Fruit fly (Drosophila melanogaster) whole organism, prepupa: ENCODE measurements around the gene Est-P.

Experiments
- Blimp-1 ChIP-seq: fragments of 200-800 bp; sonication (Bioruptor generic); optimal IDR thresholded peaks from 3 replicates; lab custom pipeline; 2017; ENCODE audit warnings: missing biosample characterization, missing genetic modification characterization, mild to moderate bottlenecking, moderate library complexity, missing genetic modification reagents
- CG10631 ChIP-seq: fragments of 200-800 bp; sonication (Bioruptor generic); optimal IDR thresholded peaks from 2 replicates; lab custom pipeline; 2016; ENCODE audit warnings: missing biosample characterization, missing genetic modification characterization
- CG11762 ChIP-seq: fragments of 200-800 bp; sonication (Bioruptor generic); optimal IDR thresholded peaks from 3 replicates; lab custom pipeline; 2016; ENCODE audit warnings: missing biosample characterization, missing genetic modification characterization; ENCODE audit not compliant: insufficient read depth
- CG16779 ChIP-seq: fragments of 200-800 bp; sonication (Bioruptor generic); optimal IDR thresholded peaks from 3 replicates; lab custom pipeline; 2017; ENCODE audit warnings: missing biosample characterization, mild to moderate bottlenecking, missing genetic modification characterization
- CG3032 ChIP-seq: fragments of 200-800 bp; optimal IDR thresholded peaks from 2 replicates; lab custom pipeline; 2019; ENCODE audit warnings: missing biosample characterization, mild to moderate bottlenecking, missing genetic modification characterization, moderate library complexity
- CG3919 ChIP-seq: fragments of 200-800 bp; sonication (Bioruptor generic); optimal IDR thresholded peaks from 3 replicates; lab custom pipeline; 2016; ENCODE audit warnings: missing biosample characterization, missing genetic modification characterization
- CG6276 ChIP-seq: fragments of 200-800 bp; sonication (Bioruptor generic); optimal IDR thresholded peaks from 2 replicates; lab custom pipeline; 2017; ENCODE audit warnings: missing biosample characterization, mild to moderate bottlenecking, missing genetic modification characterization
- CG6808 ChIP-seq: fragments of 200-800 bp; sonication (Bioruptor generic); optimal IDR thresholded peaks from 3 replicates; lab custom pipeline; 2017; ENCODE audit warnings: missing biosample characterization, missing genetic modification characterization, mild to moderate bottlenecking, moderate library complexity, missing genetic modification reagents
- CG6854 ChIP-seq: fragments of 200-800 bp; sonication (Bioruptor generic); optimal IDR thresholded peaks from 2 replicates; lab custom pipeline; 2017; ENCODE audit warnings: missing biosample characterization, mild to moderate bottlenecking, missing genetic modification characterization
- CG8632 ChIP-seq: fragments of 200-800 bp; sonication (Bioruptor generic); optimal IDR thresholded peaks from 3 replicates; lab custom pipeline; 2016; ENCODE audit warnings: missing biosample characterization, missing genetic modification characterization
- Eip78C ChIP-seq: fragments of 200-800 bp; sonication (Bioruptor generic); peaks from one replicate; lab custom pipeline; 2016; ENCODE audit warnings: missing biosample characterization, missing genetic modification characterization
- Eip93F ChIP-seq: fragments of 200-800 bp; sonication (Bioruptor generic); optimal IDR thresholded peaks from 2 replicates; lab custom pipeline; 2016; ENCODE audit warnings: missing biosample characterization, mild to moderate bottlenecking, missing genetic modification characterization
- Hr4 ChIP-seq: fragments of 200-800 bp; sonication (Bioruptor generic); optimal IDR thresholded peaks from 3 replicates; lab custom pipeline; 2016; ENCODE audit warnings: missing biosample characterization, missing genetic modification characterization
- Sox102F ChIP-seq: fragments of 200-800 bp; sonication (Bioruptor generic); optimal IDR thresholded peaks from 2 replicates; lab custom pipeline; 2016; ENCODE audit warnings: missing biosample characterization, mild to moderate bottlenecking, missing genetic modification characterization
- Sox14 ChIP-seq: fragments of 200-800 bp; sonication (Bioruptor generic); optimal IDR thresholded peaks from 3 replicates; lab custom pipeline; 2016; ENCODE audit warnings: missing biosample characterization, missing genetic modification characterization
- fkh ChIP-seq: fragments of 200-800 bp; sonication (Bioruptor generic); optimal IDR thresholded peaks from 3 replicates; lab custom pipeline; 2017; ENCODE audit warnings: missing biosample characterization, mild to moderate bottlenecking, missing genetic modification characterization, moderate library complexity
- net ChIP-seq: fragments of 200-800 bp; sonication (Bioruptor generic); optimal IDR thresholded peaks from 3 replicates; lab custom pipeline; 2016; ENCODE audit warnings: missing biosample characterization, missing genetic modification characterization
- pdm3 ChIP-seq: fragments of 200-800 bp; sonication (Bioruptor generic); optimal IDR thresholded peaks from 3 replicates; lab custom pipeline; 2016; ENCODE audit warnings: missing biosample characterization, missing genetic modification characterization
- spab ChIP-seq: fragments of 200-800 bp; sonication (Bioruptor generic); optimal IDR thresholded peaks from 2 replicates; lab custom pipeline; 2017; ENCODE audit warnings: missing biosample characterization, mild to moderate bottlenecking, missing genetic modification characterization, missing genetic modification reagents

Est-P gene

DNA sequence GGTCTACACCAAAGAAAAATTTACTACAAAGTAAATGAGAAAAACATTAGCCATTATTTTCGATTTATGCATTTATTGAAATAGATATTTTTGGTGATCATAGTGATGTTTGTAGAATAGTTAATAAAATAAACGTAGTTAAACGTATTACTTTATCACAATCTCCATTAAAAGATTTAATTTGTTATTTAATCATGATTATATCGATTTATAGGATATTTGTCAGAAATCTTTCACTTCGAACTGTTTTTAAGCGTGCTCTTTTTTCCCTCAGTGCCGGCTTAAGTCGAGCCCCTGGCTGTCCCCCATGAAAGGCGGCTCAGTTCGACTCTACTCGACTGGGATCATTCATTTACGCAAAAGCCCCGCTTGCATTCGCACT, 33.1 kb downstream of the Est-P start (continued):
- TF ChIP-seq CG8632 (GFP tag; lab: Kevin White, UChicago) (no peak), CG11762 (GFP tag; lab: Kevin White, UChicago) (no peak), CG3919 (GFP tag; lab: Kevin White, UChicago) (no peak), CG10631 (no peak), CG6808 (GFP tag; lab: Kevin White, UChicago) (no peak), Eip78C (GFP tag; lab: Kevin White, UChicago) (peak; percentile 53), Sox102F (no peak), Blimp-1 (GFP tag; lab: Kevin White, UChicago) (no peak), CG6854 (GFP tag; lab: Kevin White, UChicago) (no peak), CG6276 (GFP tag; lab: Kevin White, UChicago) (peak; percentile 3), CG16779 (tag; lab: Kevin White, UChicago) (no peak), Eip93F (no peak), spab (GFP tag; lab: Kevin White, UChicago) (no peak)

dm6 chr3L:12227219-12227618, 36.7 kb downstream of the Est-P start:
- no peak for TF ChIP-seq net (GFP tag; lab: Kevin White, UChicago)
- no peak for TF ChIP-seq Sox14 (GFP tag; lab: Kevin White, UChicago)
- TF ChIP-seq CG11762 (GFP tag; lab: Kevin White, UChicago), result no peak
- TF ChIP-seq fkh (GFP tag; lab: Kevin White, UChicago), result no peak
- no peak for TF ChIP-seq CG3032 (tag; lab: Kevin White, UChicago)
- TF ChIP-seq pdm3 (GFP tag; lab: Kevin White, UChicago), result no peak
- no peak for TF ChIP-seq Hr4 (GFP tag; lab: Kevin White, UChicago)
